Worm (Caenorhabditis elegans): Measurements from ENCODE around the gene gst-9.

Gene gst-9

ce11 chrII:4942829-4943228, 51.4 kb downstream of the gst-9 start (continued):
- TF ChIP-seq fos-1 (tag; optimal IDR thresholded peaks at IDR 0.05) (no peak), ceh-32 (tag; optimal IDR thresholded peaks at IDR 0.05; ENCODE audit: poor library complexity) (no peak), dve-1 (tag; optimal IDR thresholded peaks at IDR 0.05; ENCODE audit: insufficient read depth) (peak; percentile 84), nhr-25 (tag; optimal IDR thresholded peaks at IDR 0.05; ENCODE audit: borderline replicate concordance, insufficient read depth) (no peak), dmd-6 (GFP tag; IDR thresholded peaks at IDR 0.05) (peak; percentile 79), tra-1 (GFP tag; IDR thresholded peaks at IDR 0.05) (no peak), Y5F2A.4 (GFP tag; optimal IDR thresholded peaks at IDR 0.05) (no peak), tag-97 (GFP tag; IDR thresholded peaks at IDR 0.05) (no peak), nhr-48 (tag; optimal IDR thresholded peaks at IDR 0.05) (no peak), ceh-44 (GFP tag; IDR thresholded peaks at IDR 0.05) (no peak), vab-7 (GFP tag; IDR thresholded peaks at IDR 0.05) (no peak), unc-62 (GFP tag; optimal IDR thresholded peaks at IDR 0.05 in 1 of 2) (no peak), unc-62 (tag; optimal IDR thresholded peaks at IDR 0.05) (no peak), ZK337.2 (GFP tag; IDR thresholded peaks at IDR 0.05) (no peak), jun-1 (tag; optimal IDR thresholded peaks at IDR 0.05) (no peak), zip-2 (tag; optimal IDR thresholded peaks at IDR 0.05) (no peak), nhr-41 (GFP tag; IDR thresholded peaks at IDR 0.05) (no peak), hmg-1.1 (GFP tag; IDR thresholded peaks at IDR 0.05) (no peak), ceh-20 (GFP tag; IDR thresholded peaks at IDR 0.05) (no peak), nhr-6 (tag; optimal IDR thresholded peaks at IDR 0.05) (no peak), zip-11 (GFP tag; IDR thresholded peaks at IDR 0.05) (no peak), hlh-11 (tag; optimal IDR thresholded peaks at IDR 0.05) (peak; percentile 82), nhr-237 (tag; optimal IDR thresholded peaks at IDR 0.05) (no peak), zfp-3 (GFP tag; conservative IDR thresholded peaks at IDR 0.05) (no peak), dmd-9 (GFP tag; IDR thresholded peaks at IDR 0.05) (no peak), ces-1 (GFP tag; optimal IDR thresholded peaks at IDR 0.05) (no peak), ztf-7 (tag; optimal IDR thresholded peaks at IDR 0.05) (peak; percentile 27), F37D6.2 (tag; optimal IDR thresholded peaks at IDR 0.05) (no peak), ceh-62 (tag; optimal IDR thresholded peaks at IDR 0.05) (no peak), Y75B8A.6 (GFP tag; IDR thresholded peaks at IDR 0.05) (no peak), lin-1 (GFP tag; IDR thresholded peaks at IDR 0.05) (0 out of 2 replicates have a peak, but pooled peaks have one; percentile 28), lim-7 (GFP tag; IDR thresholded peaks at IDR 0.05) (no peak), attf-4 (tag; optimal IDR thresholded peaks at IDR 0.05) (no peak), nhr-102 (tag; optimal IDR thresholded peaks at IDR 0.05) (no peak), nhr-28 (tag; optimal IDR thresholded peaks at IDR 0.05) (peak; percentile 57), F49E8.2 (tag; optimal IDR thresholded peaks at IDR 0.05; ENCODE audit: borderline replicate concordance) (no peak), mdt-29 (GFP tag; IDR thresholded peaks at IDR 0.05) (no peak)

Measured in whole organism, L4 larva.